Fruit fly (Drosophila melanogaster) whole organism, adult: ENCODE data around the gene sqd.

ENCODE experiments used
- CG11617 ChIP-seq: fragments of 200-800 bp; sonication (Bioruptor generic); optimal IDR thresholded peaks from 2 replicates; lab custom pipeline; 2017; ENCODE audit warnings: mild to moderate bottlenecking, missing biosample characterization, missing genetic modification reagents, missing genetic modification characterization
- CG12768 ChIP-seq: fragments of 200-800 bp; sonication (Bioruptor generic); optimal IDR thresholded peaks from 2 replicates; lab custom pipeline; 2017; ENCODE audit warnings: missing biosample characterization, missing genetic modification characterization, mild to moderate bottlenecking, moderate library complexity, missing genetic modification reagents
- CG14711 ChIP-seq: fragments of 200-800 bp; sonication (Bioruptor generic); optimal IDR thresholded peaks from 2 replicates; lab custom pipeline; 2018; ENCODE audit warnings: missing biosample characterization, mild to moderate bottlenecking, missing genetic modification characterization, moderate library complexity
- CG1620 ChIP-seq: fragments of 200-800 bp; sonication (Bioruptor generic); optimal IDR thresholded peaks from 2 replicates; lab custom pipeline; 2016; ENCODE audit warnings: missing biosample characterization, missing genetic modification characterization
- CG33017 ChIP-seq: fragments of 200-800 bp; sonication (Bioruptor generic); optimal IDR thresholded peaks from 2 replicates; lab custom pipeline; 2018; ENCODE audit warnings: missing biosample characterization, mild to moderate bottlenecking, missing genetic modification characterization, moderate library complexity
- CG5204 ChIP-seq: fragments of 200-800 bp; sonication (Bioruptor generic); optimal IDR thresholded peaks from 2 replicates; lab custom pipeline; 2016; ENCODE audit warnings: missing biosample characterization, missing genetic modification characterization
- CG7045 ChIP-seq: fragments of 200-800 bp; sonication (Bioruptor generic); optimal IDR thresholded peaks from 2 replicates; lab custom pipeline; 2017; ENCODE audit warnings: missing biosample characterization, mild to moderate bottlenecking, missing genetic modification characterization
- CG7101 ChIP-seq: fragments of 200-800 bp; sonication (Bioruptor generic); optimal IDR thresholded peaks from 2 replicates; lab custom pipeline; 2018; ENCODE audit warnings: missing biosample characterization, mild to moderate bottlenecking, missing genetic modification characterization, moderate library complexity
- Clk ChIP-seq: fragments of 200-800 bp; sonication (Bioruptor generic); optimal IDR thresholded peaks from 2 replicates; lab custom pipeline; 2017; ENCODE audit warnings: missing biosample characterization, missing genetic modification characterization
- Crg-1 ChIP-seq: fragments of 200-800 bp; sonication (Bioruptor generic); optimal IDR thresholded peaks from 2 replicates; lab custom pipeline; 2016; ENCODE audit warnings: missing biosample characterization, missing genetic modification characterization
- Hr96 ChIP-seq: fragments of 200-800 bp; sonication (Bioruptor generic); optimal IDR thresholded peaks from 2 replicates; lab custom pipeline; 2016; ENCODE audit warnings: missing biosample characterization, missing genetic modification characterization
- Mnt ChIP-seq: fragments of 200-800 bp; sonication (Bioruptor generic); optimal IDR thresholded peaks from 2 replicates; lab custom pipeline; 2016; ENCODE audit warnings: missing biosample characterization, mild to moderate bottlenecking, missing genetic modification characterization
- bab1 ChIP-seq: fragments of 200-800 bp; sonication (Bioruptor generic); optimal IDR thresholded peaks from 3 replicates; lab custom pipeline; 2019; ENCODE audit warnings: missing biosample characterization, mild to moderate bottlenecking, missing genetic modification characterization, moderate library complexity
- cic ChIP-seq: fragments of 200-800 bp; sonication (Bioruptor generic); optimal IDR thresholded peaks from 2 replicates; lab custom pipeline; 2017; ENCODE audit warnings: missing biosample characterization, mild to moderate bottlenecking, missing genetic modification characterization, moderate library complexity
- cnc ChIP-seq, 2 experiments: fragments of >200 bp; optimal IDR thresholded peaks; 2 replicates each; lab custom pipeline; 2017
- kay ChIP-seq: fragments of 200-800 bp; sonication (Bioruptor generic); peaks from one replicate; lab custom pipeline; 2016; ENCODE audit warnings: missing biosample characterization, missing genetic modification characterization, borderline replicate concordance
- ovo ChIP-seq: fragments of 200-800 bp; sonication (Bioruptor generic); optimal IDR thresholded peaks from 2 replicates; lab custom pipeline; 2016; ENCODE audit warnings: missing biosample characterization, missing genetic modification characterization
- pad ChIP-seq: fragments of 200-800 bp; sonication (Bioruptor generic); optimal IDR thresholded peaks from 3 replicates; lab custom pipeline; 2017; ENCODE audit warnings: missing biosample characterization, missing genetic modification characterization, mild to moderate bottlenecking, moderate library complexity, missing genetic modification reagents
- tj ChIP-seq: fragments of 200-800 bp; sonication (Bioruptor generic); optimal IDR thresholded peaks from 3 replicates; lab custom pipeline; 2017; ENCODE audit warnings: missing biosample characterization, mild to moderate bottlenecking, missing genetic modification characterization, moderate library complexity
- toe ChIP-seq: fragments of 200-800 bp; sonication (Bioruptor generic); optimal IDR thresholded peaks from 2 replicates; lab custom pipeline; 2016; ENCODE audit warnings: missing biosample characterization, missing genetic modification characterization

sqd gene

DNA sequence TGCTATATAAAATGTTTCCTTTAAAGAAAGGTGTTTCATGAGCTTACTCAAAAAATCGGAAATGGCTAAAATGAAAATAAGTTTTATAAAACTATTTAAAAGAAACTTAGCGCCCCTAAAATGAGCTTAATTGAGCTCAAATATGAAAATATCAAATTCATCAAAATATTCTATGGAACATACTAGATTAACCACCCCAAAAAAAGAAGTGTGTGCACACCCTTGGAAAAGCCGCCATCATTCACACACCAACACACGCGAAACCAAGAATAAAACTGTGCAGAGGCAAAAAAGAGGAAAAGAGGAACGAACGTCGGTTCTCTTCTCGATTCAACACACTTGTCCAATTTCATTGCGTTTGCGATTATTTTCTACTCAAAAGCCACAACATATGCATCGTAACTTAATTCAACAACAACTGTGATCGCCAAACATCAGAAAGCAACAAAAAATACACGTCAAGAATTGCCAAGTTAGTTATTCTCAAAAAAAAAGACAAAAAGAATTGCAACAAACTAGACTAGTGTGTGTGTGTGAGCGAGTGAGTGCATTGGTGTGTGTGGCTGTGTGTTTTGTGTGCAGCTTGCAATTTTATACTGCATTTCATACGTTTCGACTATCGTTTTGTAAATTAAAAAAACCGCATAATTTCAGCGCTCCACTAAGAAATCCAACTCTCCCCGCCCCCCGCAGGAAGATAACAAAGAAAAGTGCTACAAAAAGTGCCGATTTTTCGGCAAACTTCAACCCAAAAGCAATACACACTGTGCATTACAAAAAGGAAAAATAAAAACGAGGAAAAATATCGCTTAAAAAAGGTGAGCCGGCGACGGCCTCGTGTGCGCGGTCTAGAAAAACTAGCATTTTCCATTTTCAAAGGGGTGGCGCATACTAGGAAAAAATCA is 877 bp upstream of the sqd start, which contains the start of gene rin:
Gene rin, plus strand, starts transcription at position 276 of the 905 bp plus-strand sequence.
- TF ChIP-seq toe (GFP tag; lab: Kevin White, UChicago) (no peak), CG33017 (tag; lab: Kevin White, UChicago) (no peak), cic (GFP tag; lab: Kevin White, UChicago) (peak; percentile 32), CG7101 (tag; lab: Kevin White, UChicago) (no peak), CG11617 (no peak), tj (GFP tag; lab: Kevin White, UChicago) (peak; percentile 94), CG5204 (GFP tag; lab: Kevin White, UChicago) (no peak), Crg-1 (GFP tag; lab: Kevin White, UChicago) (no peak), CG12768 (peak; percentile 28), pad (GFP tag; lab: Kevin White, UChicago) (peak; percentile 4), bab1 (GFP tag; lab: Kevin White, UChicago) (peak; percentile 27), cnc (optimal IDR thresholded peaks at IDR 0.05; lab: Kevin White, UChicago) (no peak), CG7045 (GFP tag; lab: Kevin White, UChicago) (no peak), CG1620 (GFP tag; lab: Kevin White, UChicago) (no peak), ovo (GFP tag; lab: Kevin White, UChicago) (no peak), Hr96 (GFP tag; lab: Kevin White, UChicago) (no peak), kay (GFP tag; lab: Kevin White, UChicago) (peak; percentile 30), Mnt (GFP tag; lab: Kevin White, UChicago) (no peak), Clk (no peak), CG14711 (no peak)

DNA sequence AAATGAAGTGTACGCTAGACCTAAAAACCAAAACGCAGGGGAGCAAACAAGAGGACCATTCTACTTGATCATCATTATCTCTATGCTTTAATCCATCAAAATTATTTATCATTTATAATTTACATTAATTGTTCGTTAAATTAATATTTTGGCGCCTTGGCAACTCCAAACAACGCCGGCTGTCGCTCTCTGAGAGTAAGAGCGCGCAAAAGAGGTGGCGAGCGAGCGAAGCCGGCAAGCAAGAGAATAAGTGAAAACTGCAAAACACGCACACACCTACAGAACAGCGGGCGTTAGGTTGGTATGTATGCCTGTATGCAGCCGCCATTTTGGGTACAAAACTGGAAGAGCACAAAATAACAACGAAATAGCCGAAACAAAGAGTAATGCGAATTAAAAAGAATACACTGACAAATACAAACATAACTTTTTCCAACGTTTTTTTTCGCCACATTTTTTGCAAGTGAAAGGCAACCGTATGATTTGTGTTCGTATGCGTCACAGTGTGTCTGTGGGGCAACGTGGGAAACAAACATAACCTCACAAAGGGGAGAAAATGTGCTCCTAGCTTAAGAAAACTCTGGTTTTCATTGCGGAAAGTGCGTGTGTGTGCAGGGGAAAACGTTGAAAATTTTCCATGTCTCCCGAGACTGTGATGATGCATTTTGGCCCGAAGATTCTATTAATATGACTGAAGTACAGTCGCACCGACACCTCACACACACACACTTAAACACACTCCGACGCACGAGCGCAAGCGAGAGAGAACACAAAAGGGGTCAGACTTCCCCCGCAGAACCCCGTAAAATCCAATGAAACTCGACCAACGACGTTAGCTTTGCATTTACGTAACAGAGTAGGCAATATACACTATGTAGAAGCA is 1.1 kb downstream of the sqd start:
- no peak for TF ChIP-seq cnc (optimal IDR thresholded peaks at IDR 0.05; lab: Kevin White, UChicago)
- no peak for TF ChIP-seq Hr96 (GFP tag; lab: Kevin White, UChicago)
- TF ChIP-seq ovo (GFP tag; lab: Kevin White, UChicago) = no peak
- no peak for TF ChIP-seq CG1620 (GFP tag; lab: Kevin White, UChicago)
- no peak for TF ChIP-seq CG5204 (GFP tag; lab: Kevin White, UChicago)
- peak; percentile 39 for TF ChIP-seq pad (GFP tag; lab: Kevin White, UChicago)
- TF ChIP-seq CG12768 = peak; percentile 29
- TF ChIP-seq CG7101 (tag; lab: Kevin White, UChicago) = peak; percentile 40
- TF ChIP-seq Mnt (GFP tag; lab: Kevin White, UChicago) = peak; percentile 94
- peak; percentile 68 for TF ChIP-seq bab1 (GFP tag; lab: Kevin White, UChicago)
- peak; percentile 32 for TF ChIP-seq CG7045 (GFP tag; lab: Kevin White, UChicago)
- TF ChIP-seq Clk = peak; percentile 29
- TF ChIP-seq Crg-1 (GFP tag; lab: Kevin White, UChicago) = no peak
- peak; percentile 88 for TF ChIP-seq kay (GFP tag; lab: Kevin White, UChicago)
- peak; percentile 97 for TF ChIP-seq CG14711
- peak; percentile 39 for TF ChIP-seq tj (GFP tag; lab: Kevin White, UChicago)
- no peak for TF ChIP-seq toe (GFP tag; lab: Kevin White, UChicago)
- TF ChIP-seq cic (GFP tag; lab: Kevin White, UChicago) = peak; percentile 59
- TF ChIP-seq CG33017 (tag; lab: Kevin White, UChicago) = peak; percentile 57
- peak; percentile 33 for TF ChIP-seq CG11617

dm6 chr3R:13631642-13632041 is 14.5 kb downstream of the sqd start, which contains the start of gene CG10841:
Gene CG10841, plus strand, starts transcription at chr3R:13631942.
- TF ChIP-seq pad (GFP tag; lab: Kevin White, UChicago) (no peak), CG5204 (GFP tag; lab: Kevin White, UChicago) (no peak), Crg-1 (GFP tag; lab: Kevin White, UChicago) (no peak), bab1 (GFP tag; lab: Kevin White, UChicago) (no peak), cic (GFP tag; lab: Kevin White, UChicago) (no peak), Hr96 (GFP tag; lab: Kevin White, UChicago) (no peak), Mnt (GFP tag; lab: Kevin White, UChicago) (no peak), kay (GFP tag; lab: Kevin White, UChicago) (no peak), toe (GFP tag; lab: Kevin White, UChicago) (no peak), CG1620 (GFP tag; lab: Kevin White, UChicago) (no peak), CG7101 (tag; lab: Kevin White, UChicago) (no peak), CG14711 (no peak), cnc (optimal IDR thresholded peaks at IDR 0.05; lab: Kevin White, UChicago) (no peak), CG33017 (tag; lab: Kevin White, UChicago) (no peak), CG7045 (GFP tag; lab: Kevin White, UChicago) (no peak), Clk (no peak), tj (GFP tag; lab: Kevin White, UChicago) (no peak), CG11617 (no peak), CG12768 (no peak)

DNA sequence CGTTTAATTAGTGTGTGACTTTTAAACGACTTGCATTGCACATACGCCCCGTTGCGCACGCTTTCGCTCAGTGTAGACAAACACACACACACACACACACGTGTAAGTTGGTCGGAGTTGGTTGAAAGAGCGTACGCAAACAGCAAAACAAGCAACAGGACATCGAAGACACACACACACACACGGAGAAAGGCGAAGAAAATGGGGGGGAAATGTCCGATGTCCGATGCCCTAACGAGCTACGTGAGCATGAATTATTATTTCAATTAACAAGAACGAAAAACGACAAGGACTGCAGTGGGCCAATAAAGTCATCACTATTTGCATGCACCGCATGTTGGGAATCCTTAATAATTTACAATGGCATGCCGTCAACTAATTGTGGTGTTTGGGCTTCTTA is 28.9 kb downstream of the sqd start:
- no peak for TF ChIP-seq CG14711
- no peak for TF ChIP-seq CG7101 (tag; lab: Kevin White, UChicago)
- TF ChIP-seq Clk = no peak
- no peak for TF ChIP-seq CG33017 (tag; lab: Kevin White, UChicago)
- TF ChIP-seq pad (GFP tag; lab: Kevin White, UChicago) = no peak
- TF ChIP-seq ovo (GFP tag; lab: Kevin White, UChicago) = no peak
- TF ChIP-seq cic (GFP tag; lab: Kevin White, UChicago) = no peak
- TF ChIP-seq CG12768 = no peak
- TF ChIP-seq cnc (optimal IDR thresholded peaks at IDR 0.05; lab: Kevin White, UChicago) = no peak
- TF ChIP-seq tj (GFP tag; lab: Kevin White, UChicago) = no peak
- TF ChIP-seq CG7045 (GFP tag; lab: Kevin White, UChicago) = no peak
- TF ChIP-seq CG11617 = no peak
- TF ChIP-seq Mnt (GFP tag; lab: Kevin White, UChicago) = no peak
- no peak for TF ChIP-seq kay (GFP tag; lab: Kevin White, UChicago)
- TF ChIP-seq Hr96 (GFP tag; lab: Kevin White, UChicago) = no peak
- TF ChIP-seq CG5204 (GFP tag; lab: Kevin White, UChicago) = no peak
